Worm (Caenorhabditis elegans) whole organism, young adult: ENCODE data around the gene F59E12.6.

Experiments used
- Y95B8A.8 ChIP-seq: fragments of 200-800 bp; sonication (Bioruptor generic); IDR thresholded peaks from 2 replicates; pipeline ENCODE4 v1.3.6; 2022; ENCODE audit warnings: missing genetic modification reagents, missing genetic modification characterization, missing compliant biosample characterization
- ama-1 ChIP-seq, 3 experiments: fragments of 150-350 bp in 1 of 3; sonication (generic microtip) in 2 of 3; optimal IDR thresholded peaks; 2 replicates each; lab custom pipeline; 2014 to 2018; ENCODE audit warnings: missing biosample characterization in 2 of 3, missing genetic modification characterization in 2 of 3, missing genetic modification reagents in 2 of 3
- hlh-26 ChIP-seq: fragments of 200-800 bp; sonication (Bioruptor generic); conservative IDR thresholded peaks from 2 replicates; pipeline ENCODE4 v1.3.6; 2022; ENCODE audit warnings: missing genetic modification reagents, missing genetic modification characterization, missing compliant biosample characterization
- mcd-1 ChIP-seq: fragments of 200-800 bp; sonication (Bioruptor generic); IDR thresholded peaks from 2 replicates; pipeline ENCODE4 v1.3.6; 2022; ENCODE audit warnings: missing genetic modification reagents, missing genetic modification characterization, missing compliant biosample characterization
- pbrm-1 ChIP-seq: fragments of 200-800 bp; sonication (Bioruptor generic); IDR thresholded peaks from 2 replicates; pipeline ENCODE4 v1.3.6; 2022; ENCODE audit warnings: missing genetic modification reagents, missing genetic modification characterization, missing compliant biosample characterization
- pha-4 ChIP-seq: fragments of 150-350 bp; sonication (generic microtip); optimal IDR thresholded peaks from 2 replicates; lab custom pipeline; 2014; ENCODE audit warnings: missing biosample characterization, missing genetic modification reagents, missing genetic modification characterization
- tlf-1 ChIP-seq: fragments of 200-800 bp; sonication (Bioruptor generic); optimal IDR thresholded peaks from 2 replicates; lab custom pipeline; 2018; ENCODE audit warnings: mild to moderate bottlenecking, missing genetic modification characterization, missing compliant biosample characterization

DNA sequence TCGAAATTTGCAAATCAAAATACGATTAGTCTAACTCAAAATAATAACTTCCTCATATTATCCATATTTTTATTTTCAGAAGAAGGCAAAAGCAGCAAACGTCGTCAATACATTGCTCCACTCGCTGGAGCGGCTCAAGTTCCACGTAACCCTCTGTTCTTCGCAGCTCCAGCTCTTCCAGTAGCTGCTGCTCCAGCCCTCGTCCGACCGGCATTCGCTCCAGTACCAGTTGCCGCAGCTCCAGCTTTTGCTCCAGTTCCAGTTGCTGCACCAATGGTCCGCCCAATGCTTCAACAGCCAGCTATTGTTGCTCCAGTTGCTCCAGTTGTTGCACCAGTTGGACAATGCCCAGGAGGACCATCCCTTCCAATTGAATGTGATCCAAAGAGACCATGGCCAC is 52.0 kb downstream of the F59E12.6 start:
- TF ChIP-seq mcd-1 (no peak), hlh-26 (no peak), tlf-1 (no peak), pbrm-1 (GFP tag; lab: Robert Waterston, UW) (no peak), Y95B8A.8 (no peak), pha-4 (tag; lab: Kevin White, UChicago) (no peak), ama-1 (optimal IDR thresholded peaks at IDR 0.05; lab: Kevin White, UChicago) (no peak), ama-1 (GFP tag; optimal IDR thresholded peaks at IDR 0.05; lab: Kevin White, UChicago) (no peak)
